Worm (Caenorhabditis elegans) whole organism, mixed stage, embryonic: Measurements from ENCODE around the gene M106.3.

ENCODE experiments used
- bed-3 ChIP-seq: fragments of 200-800 bp; sonication (Bioruptor generic); optimal IDR thresholded peaks from 3 replicates; lab custom pipeline; 2018; ENCODE audit warnings: mild to moderate bottlenecking, missing genetic modification characterization, moderate library complexity, missing compliant biosample characterization
- ceh-43 ChIP-seq: fragments of 200-800 bp; sonication (Bioruptor generic); optimal IDR thresholded peaks from 2 replicates; lab custom pipeline; 2018; ENCODE audit warnings: mild to moderate bottlenecking, missing genetic modification characterization, moderate library complexity, missing compliant biosample characterization
- ces-1 ChIP-seq: fragments of 150-350 bp; optimal IDR thresholded peaks from 2 replicates; lab custom pipeline; 2014; ENCODE audit warnings: missing biosample characterization, missing genetic modification reagents, missing genetic modification characterization
- cnd-1 ChIP-seq: fragments of 200-800 bp; sonication (Bioruptor generic); optimal IDR thresholded peaks from 2 replicates; lab custom pipeline; 2018; ENCODE audit warnings: mild to moderate bottlenecking, missing genetic modification characterization, missing compliant biosample characterization
- drap-1 ChIP-seq: fragments of 200-800 bp; sonication (Bioruptor generic); optimal IDR thresholded peaks from 3 replicates; lab custom pipeline; 2018; ENCODE audit warnings: mild to moderate bottlenecking, missing genetic modification characterization, missing compliant biosample characterization
- elt-1 ChIP-seq: sonication (generic microtip); optimal IDR thresholded peaks from 2 replicates; lab custom pipeline; 2017; ENCODE audit warnings: missing genetic modification characterization, mild to moderate bottlenecking, missing compliant biosample characterization, antibody characterized with exemption, moderate library complexity, borderline replicate concordance; ENCODE audit not compliant: insufficient read depth
- mab-5 ChIP-seq: fragments of 150-350 bp; optimal IDR thresholded peaks from 2 replicates; lab custom pipeline; 2014; ENCODE audit warnings: missing biosample characterization, missing genetic modification characterization
- mep-1 ChIP-seq: fragments of 150-350 bp; optimal IDR thresholded peaks from 2 replicates; lab custom pipeline; 2017; ENCODE audit warnings: missing biosample characterization, missing genetic modification reagents, missing genetic modification characterization, inconsistent platforms
- pha-4 ChIP-seq: fragments of 150-350 bp; optimal IDR thresholded peaks from 2 replicates; lab custom pipeline; 2018; ENCODE audit warnings: missing biosample characterization, missing genetic modification reagents, missing genetic modification characterization
- ztf-11 ChIP-seq: fragments of 150-350 bp; optimal IDR thresholded peaks from 2 replicates; lab custom pipeline; 2014; ENCODE audit warnings: missing biosample characterization, missing genetic modification characterization

DNA sequence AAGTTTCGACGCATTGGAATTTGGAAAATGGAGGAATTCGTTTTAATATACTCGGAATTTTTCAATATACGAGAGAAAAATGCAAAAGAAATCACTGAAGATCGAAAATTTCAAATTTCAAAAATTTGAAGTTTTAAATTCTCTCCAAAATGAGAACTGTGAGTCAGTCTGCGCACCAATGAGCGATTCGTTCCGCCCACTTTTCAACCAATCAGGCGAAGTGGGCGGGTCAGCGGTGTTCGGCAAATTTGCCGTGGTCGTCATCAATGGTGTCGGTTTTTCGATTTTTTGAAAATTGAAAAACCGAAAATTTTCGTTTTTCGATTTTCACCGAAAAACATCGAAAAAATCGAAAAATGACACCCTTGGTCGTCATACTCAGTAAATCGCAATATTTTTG lies 22.2 kb downstream of the M106.3 start:
- no peak for TF ChIP-seq mep-1
- TF ChIP-seq elt-1 (tag; lab: Kevin White, UChicago): no peak
- no peak for TF ChIP-seq pha-4
- TF ChIP-seq ces-1 (GFP tag; lab: Kevin White, UChicago): no peak
- TF ChIP-seq drap-1 (GFP tag; lab: Kevin White, UChicago): no peak
- TF ChIP-seq ztf-11 (tag; lab: Kevin White, UChicago): no peak
- TF ChIP-seq mab-5 (tag; lab: Kevin White, UChicago): no peak
- TF ChIP-seq bed-3 (GFP tag; lab: Kevin White, UChicago): no peak
- TF ChIP-seq ceh-43 (GFP tag; lab: Kevin White, UChicago): no peak
- TF ChIP-seq cnd-1 (tag; lab: Kevin White, UChicago): no peak
